Fruit fly (Drosophila melanogaster): Measurements from ENCODE around the gene fh.
A peak's percentile ranks its signal among the peaks of the same experiment; 100 is the strongest.

The fh gene

DNA sequence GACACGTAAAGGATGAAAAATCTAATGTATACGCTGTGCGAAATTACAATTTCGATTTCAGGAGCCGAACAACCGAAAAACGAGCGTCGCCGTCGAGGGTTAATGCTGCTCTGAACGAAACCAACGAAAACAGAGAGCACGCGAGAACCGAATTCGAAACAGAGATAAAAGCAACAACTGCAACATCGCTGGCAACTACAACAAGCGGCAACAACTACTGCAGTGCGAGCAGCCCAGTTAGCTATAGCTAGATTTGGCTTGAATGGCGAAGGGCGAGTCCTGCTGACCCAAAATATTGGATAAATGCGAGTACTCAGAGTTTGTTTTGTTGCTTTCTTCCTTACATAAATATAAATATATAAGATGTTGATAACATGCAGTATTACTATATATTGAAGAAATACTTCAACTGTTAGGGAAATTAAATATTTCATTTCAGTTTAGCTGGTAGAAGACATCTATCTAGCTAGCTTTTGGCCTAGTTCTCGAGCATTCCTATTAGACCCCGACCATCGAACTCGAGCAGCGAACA is 13.9 kb downstream of the fh start, which contains the start of gene fend (continued):
- TF ChIP-seq BEAF-32 (GFP tag; optimal IDR thresholded peaks at IDR 0.05) = no peak
- TF ChIP-seq CG30020 (tag; optimal IDR thresholded peaks at IDR 0.05) = peak; percentile 2
- no peak for TF ChIP-seq Atf-2 (GFP tag; optimal IDR thresholded peaks at IDR 0.05)
- peak; percentile 22 for TF ChIP-seq Chrac-16 (GFP tag; optimal IDR thresholded peaks at IDR 0.05)
- no peak for TF ChIP-seq CG11696 (GFP tag; IDR thresholded peaks at IDR 0.05)
- no peak for TF ChIP-seq CG4404 (GFP tag; IDR thresholded peaks at IDR 0.05)
- TF ChIP-seq tna (GFP tag; IDR thresholded peaks at IDR 0.05; ENCODE audit: partially characterized antibody) = no peak
- peak; percentile 0 for TF ChIP-seq Hand (GFP tag; optimal IDR thresholded peaks at IDR 0.05)
- TF ChIP-seq ato (GFP tag; IDR thresholded peaks at IDR 0.05; ENCODE audit: partially characterized antibody) = no peak
- peak in 1 of 2 experiments; percentile 22 for TF ChIP-seq dpn (GFP tag; optimal IDR thresholded peaks at IDR 0.05)
- TF ChIP-seq CG16779 (GFP tag; IDR thresholded peaks at IDR 0.05) = no peak
- TF ChIP-seq lab (GFP tag; optimal IDR thresholded peaks at IDR 0.05) = peak; percentile 8
- peak; percentile 33; the same call in 2 of the 3 replicates for TF ChIP-seq Aef1 (GFP tag; IDR thresholded peaks at IDR 0.05)
- no peak for TF ChIP-seq ase (GFP tag; IDR thresholded peaks at IDR 0.05)
- TF ChIP-seq Bdp1 (GFP tag; optimal IDR thresholded peaks at IDR 0.05) = no peak
- TF ChIP-seq CG10209 (GFP tag; optimal IDR thresholded peaks at IDR 0.05) = peak; percentile 25
- TF ChIP-seq schlank (tag; optimal IDR thresholded peaks at IDR 0.05) = no peak
- no peak for TF ChIP-seq mld (GFP tag; IDR thresholded peaks at IDR 0.05; ENCODE audit: partially characterized antibody)
- TF ChIP-seq CG18619 (GFP tag; optimal IDR thresholded peaks at IDR 0.05) = peak; percentile 45
- peak; percentile 97 for TF ChIP-seq CG15514 (GFP tag; optimal IDR thresholded peaks at IDR 0.05)
- no peak for TF ChIP-seq GATAe (GFP tag; conservative IDR thresholded peaks at IDR 0.05)
- no peak for TF ChIP-seq NC2β (GFP tag; optimal IDR thresholded peaks at IDR 0.05)
- TF ChIP-seq slou (GFP tag; optimal IDR thresholded peaks at IDR 0.05) = peak; percentile 13
- TF ChIP-seq CG3995 (GFP tag; optimal IDR thresholded peaks at IDR 0.05) = no peak
- TF ChIP-seq hb (GFP tag; IDR thresholded peaks at IDR 0.05; ENCODE audit: partially characterized antibody) = no peak
- TF ChIP-seq CG33557 (GFP tag; optimal IDR thresholded peaks at IDR 0.05) = peak; percentile 47
- TF ChIP-seq CG31441 (GFP tag; IDR thresholded peaks at IDR 0.05) = peak; percentile 53
- no peak for TF ChIP-seq h (optimal IDR thresholded peaks at IDR 0.05)
- TF ChIP-seq ewg (GFP tag; optimal IDR thresholded peaks at IDR 0.05) = peak; percentile 9
- TF ChIP-seq sd (tag; optimal IDR thresholded peaks at IDR 0.05) = no peak
- no peak for TF ChIP-seq CG12071 (GFP tag; optimal IDR thresholded peaks at IDR 0.05)
- no peak for TF ChIP-seq br (optimal IDR thresholded peaks at IDR 0.05)
- no peak for TF ChIP-seq Dip3 (GFP tag; optimal IDR thresholded peaks at IDR 0.05)
- TF ChIP-seq CG8281 (tag; optimal IDR thresholded peaks at IDR 0.05) = peak; percentile 8
- peak; percentile 83 for TF ChIP-seq CG3838 (GFP tag; optimal IDR thresholded peaks at IDR 0.05)
- peak; percentile 18 for TF ChIP-seq Six4 (GFP tag; optimal IDR thresholded peaks at IDR 0.05)
- peak; percentile 32 for TF ChIP-seq sqz (GFP tag; optimal IDR thresholded peaks at IDR 0.05)
- TF ChIP-seq caup (GFP tag; optimal IDR thresholded peaks at IDR 0.05; ENCODE audit: severe bottlenecking) = peak; percentile 23
- TF ChIP-seq CG7987 (GFP tag; optimal IDR thresholded peaks at IDR 0.05) = no peak
- no peak for TF ChIP-seq CG18764 (GFP tag; optimal IDR thresholded peaks at IDR 0.05)
- 0 out of 2 replicates have a peak, but pooled peaks have one; percentile 22 for TF ChIP-seq CG3847 (GFP tag; IDR thresholded peaks at IDR 0.05)
- no peak for TF ChIP-seq crol (GFP tag; IDR thresholded peaks at IDR 0.05)
- TF ChIP-seq Fer1 (GFP tag; optimal IDR thresholded peaks at IDR 0.05) = peak; percentile 63
- TF ChIP-seq CG10979 (tag; optimal IDR thresholded peaks at IDR 0.05) = peak; percentile 31
- TF ChIP-seq tup (GFP tag; optimal IDR thresholded peaks at IDR 0.05) = no peak
- no peak for TF ChIP-seq CG15073 (GFP tag; optimal IDR thresholded peaks at IDR 0.05)
- TF ChIP-seq CG14860 (GFP tag; IDR thresholded peaks at IDR 0.05; ENCODE audit: partially characterized antibody) = no peak
- TF ChIP-seq CG33213 (GFP tag; optimal IDR thresholded peaks at IDR 0.05) = no peak
- no peak for TF ChIP-seq chif (GFP tag; optimal IDR thresholded peaks at IDR 0.05)
- TF ChIP-seq CG6689 (GFP tag; IDR thresholded peaks at IDR 0.05) = no peak
- TF ChIP-seq CG10321 (GFP tag; IDR thresholded peaks at IDR 0.05) = no peak
